Worm (Caenorhabditis elegans) whole organism, midembryonic: ENCODE data around the gene ugt-12.

Experiments used
- T22C8.4 ChIP-seq: fragments of 200-800 bp; sonication (Bioruptor generic); IDR thresholded peaks from 2 replicates; pipeline ENCODE4 v1.3.6; 2022; ENCODE audit warnings: missing genetic modification characterization, missing compliant biosample characterization
- cog-1 ChIP-seq: sonication (generic microtip); optimal IDR thresholded peaks from 2 replicates; lab custom pipeline; 2016; ENCODE audit warnings: missing genetic modification characterization, missing compliant biosample characterization
- flt-1 ChIP-seq: fragments of 200-800 bp; sonication (Bioruptor generic); IDR thresholded peaks from 2 replicates; pipeline ENCODE4 v1.3.6; 2022; ENCODE audit warnings: missing genetic modification characterization, missing compliant biosample characterization
- klf-2 ChIP-seq: fragments of 200-800 bp; sonication (Bioruptor generic); conservative IDR thresholded peaks from 2 replicates; pipeline ENCODE4 v1.3.6; 2022; ENCODE audit warnings: missing genetic modification reagents, missing genetic modification characterization, missing compliant biosample characterization
- med-1 ChIP-seq: sonication (generic microtip); optimal IDR thresholded peaks from 2 replicates; lab custom pipeline; 2017; ENCODE audit warnings: missing genetic modification characterization, mild to moderate bottlenecking, missing compliant biosample characterization, antibody characterized with exemption, missing genetic modification reagents; ENCODE audit not compliant: insufficient read depth
- ref-1 ChIP-seq: fragments of 200-800 bp; sonication (Bioruptor generic); conservative IDR thresholded peaks from 2 replicates; pipeline ENCODE4 v1.3.6; 2022; ENCODE audit warnings: missing genetic modification reagents, missing genetic modification characterization, missing compliant biosample characterization
- tab-1 ChIP-seq: fragments of 200-800 bp; sonication (Bioruptor generic); IDR thresholded peaks from 2 replicates; pipeline ENCODE4 v1.3.6; 2022; ENCODE audit warnings: missing genetic modification characterization, missing compliant biosample characterization
- ztf-23 ChIP-seq: fragments of 200-800 bp; sonication (Bioruptor generic); IDR thresholded peaks from 2 replicates; pipeline ENCODE4 v1.3.6; 2022; ENCODE audit warnings: missing genetic modification reagents, missing genetic modification characterization, missing compliant biosample characterization
- ztf-29 ChIP-seq: fragments of 200-800 bp; sonication (Bioruptor generic); IDR thresholded peaks from 2 replicates; pipeline ENCODE4 v1.3.6; 2022; ENCODE audit warnings: missing genetic modification reagents, missing genetic modification characterization, missing compliant biosample characterization

Gene ugt-12

ce11 chrV:4884490-4884889 lies 4.9 kb downstream of the ugt-12 start, which contains the start of gene T19H12.12:
TSS of gene T19H12.12 (plus strand) at chrV:4884790.
- no peak for TF ChIP-seq cog-1 (tag; lab: Kevin White, UChicago)
- no peak for TF ChIP-seq ref-1 (GFP tag; lab: Robert Waterston, UW)
- TF ChIP-seq T22C8.4 (GFP tag; lab: Robert Waterston, UW), result no peak
- TF ChIP-seq flt-1 (GFP tag; lab: Robert Waterston, UW), result no peak
- no peak for TF ChIP-seq med-1 (GFP tag; lab: Kevin White, UChicago)
- TF ChIP-seq ztf-29 (GFP tag; lab: Robert Waterston, UW), result no peak
- no peak for TF ChIP-seq ztf-23 (GFP tag; lab: Robert Waterston, UW)
- no peak for TF ChIP-seq tab-1 (GFP tag; lab: Robert Waterston, UW)
- TF ChIP-seq klf-2 (GFP tag; lab: Robert Waterston, UW), result no peak

- TF ChIP-seq ref-1 (GFP tag; lab: Robert Waterston, UW), result no peak
- no peak for TF ChIP-seq klf-2 (GFP tag; lab: Robert Waterston, UW)
- TF ChIP-seq flt-1 (GFP tag; lab: Robert Waterston, UW), result no peak
- TF ChIP-seq T22C8.4 (GFP tag; lab: Robert Waterston, UW), result no peak
- no peak for TF ChIP-seq med-1 (GFP tag; lab: Kevin White, UChicago)
- no peak for TF ChIP-seq cog-1 (tag; lab: Kevin White, UChicago)
- no peak for TF ChIP-seq tab-1 (GFP tag; lab: Robert Waterston, UW)
- no peak for TF ChIP-seq ztf-23 (GFP tag; lab: Robert Waterston, UW)
- no peak for TF ChIP-seq ztf-29 (GFP tag; lab: Robert Waterston, UW)
Measured at ce11 chrV:4881377-4881776, 8.1 kb downstream of the ugt-12 start, which contains the start of gene str-32. TSS of gene str-32 (minus strand) at chrV:4881477.

- TF ChIP-seq T22C8.4 (GFP tag; lab: Robert Waterston, UW) (no peak), cog-1 (tag; lab: Kevin White, UChicago) (no peak), flt-1 (GFP tag; lab: Robert Waterston, UW) (no peak)
Measured at ce11 chrV:4879251-4879650, 10.2 kb downstream of the ugt-12 start, which contains the start of gene T19H12.15. TSS of gene T19H12.15 (minus strand) at chrV:4879351.

- TF ChIP-seq ztf-29 (GFP tag; lab: Robert Waterston, UW), result no peak
- TF ChIP-seq tab-1 (GFP tag; lab: Robert Waterston, UW), result no peak
- no peak for TF ChIP-seq ztf-23 (GFP tag; lab: Robert Waterston, UW)
- no peak for TF ChIP-seq med-1 (GFP tag; lab: Kevin White, UChicago)
- no peak for TF ChIP-seq klf-2 (GFP tag; lab: Robert Waterston, UW)
- no peak for TF ChIP-seq T22C8.4 (GFP tag; lab: Robert Waterston, UW)
- TF ChIP-seq ref-1 (GFP tag; lab: Robert Waterston, UW), result no peak
- no peak for TF ChIP-seq cog-1 (tag; lab: Kevin White, UChicago)
- TF ChIP-seq flt-1 (GFP tag; lab: Robert Waterston, UW), result no peak
Measured at ce11 chrV:4877587-4877986, 11.8 kb downstream of the ugt-12 start, which contains the start of gene T19H12.6. TSS of gene T19H12.6 (minus strand) at chrV:4877687.

- TF ChIP-seq ref-1 (GFP tag; lab: Robert Waterston, UW) (no peak), T22C8.4 (GFP tag; lab: Robert Waterston, UW) (no peak), ztf-23 (GFP tag; lab: Robert Waterston, UW) (no peak), tab-1 (GFP tag; lab: Robert Waterston, UW) (no peak), flt-1 (GFP tag; lab: Robert Waterston, UW) (no peak), cog-1 (tag; lab: Kevin White, UChicago) (no peak), ztf-29 (GFP tag; lab: Robert Waterston, UW) (no peak), klf-2 (GFP tag; lab: Robert Waterston, UW) (no peak), med-1 (GFP tag; lab: Kevin White, UChicago) (no peak)
Measured at ce11 chrV:4871992-4872391, 17.4 kb downstream of the ugt-12 start, which contains the start of gene srd-33. TSS of gene srd-33 (plus strand) at chrV:4872292.

ce11 chrV:4870627-4871026 lies 18.8 kb downstream of the ugt-12 start:
- no peak for TF ChIP-seq tab-1 (GFP tag; lab: Robert Waterston, UW)

- TF ChIP-seq flt-1 (GFP tag; lab: Robert Waterston, UW) (no peak), ref-1 (GFP tag; lab: Robert Waterston, UW) (no peak), tab-1 (GFP tag; lab: Robert Waterston, UW) (no peak)
Measured at ce11 chrV:4868698-4869097, 20.7 kb downstream of the ugt-12 start.

ce11 chrV:4867535-4867934 lies 21.9 kb downstream of the ugt-12 start:
- TF ChIP-seq flt-1 (GFP tag; lab: Robert Waterston, UW), result no peak
- TF ChIP-seq cog-1 (tag; lab: Kevin White, UChicago), result no peak
- no peak for TF ChIP-seq ztf-23 (GFP tag; lab: Robert Waterston, UW)
- TF ChIP-seq klf-2 (GFP tag; lab: Robert Waterston, UW), result no peak

ce11 chrV:4865364-4865763 lies 24.1 kb downstream of the ugt-12 start, which contains the start of gene srd-32:
TSS of gene srd-32 (plus strand) at chrV:4865664.
- TF ChIP-seq klf-2 (GFP tag; lab: Robert Waterston, UW) (no peak), ztf-23 (GFP tag; lab: Robert Waterston, UW) (no peak), med-1 (GFP tag; lab: Kevin White, UChicago) (no peak), flt-1 (GFP tag; lab: Robert Waterston, UW) (no peak), ref-1 (GFP tag; lab: Robert Waterston, UW) (no peak), cog-1 (tag; lab: Kevin White, UChicago) (no peak), tab-1 (GFP tag; lab: Robert Waterston, UW) (no peak), T22C8.4 (GFP tag; lab: Robert Waterston, UW) (no peak), ztf-29 (GFP tag; lab: Robert Waterston, UW) (no peak)

- TF ChIP-seq ref-1 (GFP tag; lab: Robert Waterston, UW) (no peak), med-1 (GFP tag; lab: Kevin White, UChicago) (no peak), tab-1 (GFP tag; lab: Robert Waterston, UW) (no peak), ztf-23 (GFP tag; lab: Robert Waterston, UW) (no peak), cog-1 (tag; lab: Kevin White, UChicago) (no peak), T22C8.4 (GFP tag; lab: Robert Waterston, UW) (no peak), ztf-29 (GFP tag; lab: Robert Waterston, UW) (no peak), klf-2 (GFP tag; lab: Robert Waterston, UW) (no peak), flt-1 (GFP tag; lab: Robert Waterston, UW) (no peak)
Measured at ce11 chrV:4864330-4864729, 25.1 kb downstream of the ugt-12 start.
